Fruit fly (Drosophila melanogaster): Measurements from ENCODE around the gene CG32240.

DNA sequence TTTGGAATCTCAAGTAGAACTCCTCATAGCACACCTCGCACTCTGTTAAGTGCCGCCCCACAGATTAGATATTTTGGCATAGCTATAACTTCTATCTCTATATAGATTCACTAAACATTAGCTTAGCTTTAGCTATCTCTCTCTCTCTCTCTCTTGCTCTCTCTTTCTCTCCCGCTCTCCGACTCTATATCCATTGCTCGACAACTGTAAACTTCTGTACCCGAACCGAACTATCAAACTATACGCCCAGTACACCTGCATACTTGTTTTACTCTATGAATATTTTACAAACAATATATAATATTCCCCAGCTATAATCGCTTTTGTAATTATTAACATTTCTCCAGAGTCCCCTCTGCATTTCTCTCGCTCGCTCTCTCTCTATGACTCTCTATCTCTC lies 48.9 kb upstream of the CG32240 start:
- TF ChIP-seq CG6808 (GFP tag; optimal IDR thresholded peaks at IDR 0.05) (no peak), salr (GFP tag; optimal IDR thresholded peaks at IDR 0.05) (no peak), CG9139 (GFP tag; optimal IDR thresholded peaks at IDR 0.05) (no peak), Ets96B (tag; optimal IDR thresholded peaks at IDR 0.05) (no peak), CG11294 (GFP tag; IDR thresholded peaks at IDR 0.05) (no peak), CG31627 (GFP tag; optimal IDR thresholded peaks at IDR 0.05) (no peak), CG11902 (GFP tag; optimal IDR thresholded peaks at IDR 0.05) (no peak), ss (GFP tag; optimal IDR thresholded peaks at IDR 0.05) (no peak), OdsH (GFP tag; optimal IDR thresholded peaks at IDR 0.05) (no peak), CG6792 (GFP tag; optimal IDR thresholded peaks at IDR 0.05) (no peak), CG32006 (GFP tag; optimal IDR thresholded peaks at IDR 0.05) (no peak), esn (GFP tag; optimal IDR thresholded peaks at IDR 0.05) (no peak), eg (GFP tag; IDR thresholded peaks at IDR 0.05) (no peak)
